Fruit fly (Drosophila melanogaster) whole organism: ENCODE measurements around the gene Pdss2.

Experiments
- CG8478 ChIP-seq: fragments of >200 bp; optimal IDR thresholded peaks from 2 replicates; lab custom pipeline; 2018; ENCODE audit warnings: inconsistent platforms
- Dll ChIP-seq: fragments of >200 bp; optimal IDR thresholded peaks from 2 replicates; lab custom pipeline; 2017
- EcR ChIP-seq, 2 experiments: fragments of >200 bp; optimal IDR thresholded peaks; 2 replicates each; lab custom pipeline; 2017; ENCODE audit warnings: missing biosample characterization in 2 of 2, missing genetic modification characterization in 2 of 2, missing genetic modification reagents in 2 of 2

- TF ChIP-seq CG8478, result no peak
- TF ChIP-seq EcR (GFP tag; optimal IDR thresholded peaks at IDR 0.05; lab: Kevin White, UChicago), result no peak
- no peak for TF ChIP-seq Dll
Observed at dm6 chr3L:20980499-20980898, 47.2 kb upstream of the Pdss2 start.
